Fruit fly (Drosophila melanogaster): ENCODE measurements around the gene Neto.

Gene Neto

DNA sequence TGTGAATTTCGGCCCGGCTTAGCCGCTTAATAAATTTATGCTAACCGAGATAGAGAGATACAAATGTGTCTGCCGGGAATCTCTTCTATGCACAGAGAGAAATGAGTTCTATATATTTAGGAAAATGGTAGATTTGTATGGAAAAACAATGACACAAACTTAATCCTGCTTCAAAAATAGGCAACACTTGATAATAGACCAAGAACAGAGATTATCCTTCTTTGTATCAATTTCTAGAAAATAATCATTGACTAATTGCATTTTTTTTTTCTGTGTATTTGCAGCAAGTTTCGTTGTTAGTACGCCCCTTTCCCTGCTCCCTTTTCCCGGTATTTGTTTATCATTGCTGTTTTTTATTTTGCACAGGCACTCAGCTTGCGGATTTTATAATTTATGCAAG, 93.7 kb downstream of the Neto start:
- TF ChIP-seq CG15710 (tag; optimal IDR thresholded peaks at IDR 0.05) = no peak
- no peak for TF ChIP-seq D1 (tag; optimal IDR thresholded peaks at IDR 0.05)
- no peak for TF ChIP-seq CG13204 (GFP tag; optimal IDR thresholded peaks at IDR 0.05)
- peak; percentile 9 for TF ChIP-seq CG34367 (tag; optimal IDR thresholded peaks at IDR 0.05)
- TF ChIP-seq CG9948 (tag; optimal IDR thresholded peaks at IDR 0.05) = peak; percentile 24
- TF ChIP-seq CG8159 (tag; optimal IDR thresholded peaks at IDR 0.05) = peak; percentile 1
- TF ChIP-seq CG14655 (GFP tag; optimal IDR thresholded peaks at IDR 0.05) = peak; percentile 25
- no peak for TF ChIP-seq CG10348 (GFP tag; IDR thresholded peaks at IDR 0.05)
- peak; percentile 26 for TF ChIP-seq CG17806 (tag; optimal IDR thresholded peaks at IDR 0.05)
- no peak for TF ChIP-seq Snoo (tag; optimal IDR thresholded peaks at IDR 0.05)
- TF ChIP-seq fd96Ca (GFP tag; IDR thresholded peaks at IDR 0.05) = no peak

DNA sequence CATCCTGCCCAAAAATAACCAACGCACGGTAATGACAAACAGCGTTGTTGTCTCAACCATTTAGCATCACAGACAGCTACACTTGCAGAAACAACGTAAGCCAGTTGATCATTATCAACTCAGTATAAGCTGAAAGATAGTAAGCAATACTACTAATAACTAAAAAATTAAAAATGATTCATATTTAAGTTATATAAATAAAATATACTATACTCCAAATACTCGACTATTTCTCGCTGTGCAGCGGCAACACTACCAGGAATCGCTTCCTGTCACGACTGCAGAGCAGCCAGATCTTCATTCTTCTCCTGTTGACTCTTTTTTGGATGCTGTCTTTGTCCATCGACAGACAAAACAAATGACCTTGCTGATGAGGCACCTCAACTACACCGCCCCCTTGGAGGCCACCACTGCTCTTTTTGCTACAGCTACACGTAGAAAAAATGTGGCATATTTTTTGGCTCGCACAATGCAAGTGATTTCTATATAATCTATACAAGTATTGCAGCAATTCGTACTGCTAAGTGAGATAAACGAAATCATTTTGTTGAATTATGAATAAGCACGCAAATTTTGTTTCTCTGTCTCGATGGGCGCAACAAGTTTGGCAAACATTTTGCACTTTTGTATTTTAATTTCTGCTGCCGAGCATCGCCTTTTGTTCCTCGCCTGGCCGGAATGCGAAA, 95.4 kb downstream of the Neto start:
- TF ChIP-seq CG9948 (tag; optimal IDR thresholded peaks at IDR 0.05) = peak; percentile 40
- peak; percentile 37 for TF ChIP-seq CG15710 (tag; optimal IDR thresholded peaks at IDR 0.05)
- no peak for TF ChIP-seq EcR (GFP tag; optimal IDR thresholded peaks at IDR 0.05)
- TF ChIP-seq CG8159 (tag; optimal IDR thresholded peaks at IDR 0.05) = peak; percentile 57
- peak; percentile 47; the same call in 1 of the 3 replicates for TF ChIP-seq CG4496 (GFP tag; IDR thresholded peaks at IDR 0.05)
- TF ChIP-seq CG13204 (GFP tag; optimal IDR thresholded peaks at IDR 0.05) = no peak
- peak; percentile 29 for TF ChIP-seq CG17806 (tag; optimal IDR thresholded peaks at IDR 0.05)
- TF ChIP-seq fd96Ca (GFP tag; IDR thresholded peaks at IDR 0.05) = no peak; the same call in 2 of the 3 replicates
- peak; percentile 19 for TF ChIP-seq CG34367 (tag; optimal IDR thresholded peaks at IDR 0.05)
- peak; percentile 28 for TF ChIP-seq CG14655 (GFP tag; optimal IDR thresholded peaks at IDR 0.05)
- TF ChIP-seq Ets98B (GFP tag; IDR thresholded peaks at IDR 0.05) = no peak
- TF ChIP-seq CG10348 (GFP tag; IDR thresholded peaks at IDR 0.05) = no peak
- peak; percentile 39 for TF ChIP-seq Pif1B (GFP tag; optimal IDR thresholded peaks at IDR 0.05)
- TF ChIP-seq CG8301 (tag; optimal IDR thresholded peaks at IDR 0.05) = peak; percentile 3
- no peak for TF ChIP-seq CG12605 (GFP tag; IDR thresholded peaks at IDR 0.05)
- peak; percentile 40 for TF ChIP-seq Snoo (tag; optimal IDR thresholded peaks at IDR 0.05)
- TF ChIP-seq CG32121 (GFP tag; IDR thresholded peaks at IDR 0.05) = no peak
- no peak for TF ChIP-seq gl (tag; optimal IDR thresholded peaks at IDR 0.05)
- TF ChIP-seq Pif1A (GFP tag; optimal IDR thresholded peaks at IDR 0.05) = peak; percentile 48
- TF ChIP-seq rn (GFP tag; IDR thresholded peaks at IDR 0.05) = no peak
- no peak for TF ChIP-seq D1 (tag; optimal IDR thresholded peaks at IDR 0.05)

DNA sequence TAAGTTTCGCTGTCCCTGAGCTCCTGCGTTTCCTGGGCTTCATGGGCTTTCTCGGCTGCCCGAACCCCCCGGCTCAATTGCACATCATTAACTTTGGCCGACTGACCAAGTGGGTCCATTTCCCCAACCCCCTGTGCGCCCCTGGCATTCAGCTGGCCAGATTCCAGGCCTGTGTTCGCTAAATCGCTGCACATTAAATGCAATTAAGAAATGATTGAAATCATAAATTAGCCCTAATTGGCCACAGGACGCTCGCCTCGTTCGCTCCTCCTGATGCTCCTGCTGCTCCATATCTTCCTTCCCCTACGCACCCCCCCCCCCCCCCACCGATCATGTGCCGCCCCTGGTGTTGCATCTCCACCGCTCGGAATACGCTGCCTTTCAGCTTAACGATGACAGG, 96.4 kb downstream of the Neto start:
- TF ChIP-seq CG12605 (GFP tag; IDR thresholded peaks at IDR 0.05) = no peak
- TF ChIP-seq CG8301 (tag; optimal IDR thresholded peaks at IDR 0.05) = no peak
- TF ChIP-seq CG8159 (tag; optimal IDR thresholded peaks at IDR 0.05) = no peak
- TF ChIP-seq CG14655 (GFP tag; optimal IDR thresholded peaks at IDR 0.05) = no peak
- no peak for TF ChIP-seq Pif1B (GFP tag; optimal IDR thresholded peaks at IDR 0.05)
- no peak for TF ChIP-seq D1 (tag; optimal IDR thresholded peaks at IDR 0.05)
- no peak for TF ChIP-seq fd96Ca (GFP tag; IDR thresholded peaks at IDR 0.05)
- no peak for TF ChIP-seq CG10348 (GFP tag; IDR thresholded peaks at IDR 0.05)
- no peak for TF ChIP-seq CG9948 (tag; optimal IDR thresholded peaks at IDR 0.05)
- TF ChIP-seq Snoo (tag; optimal IDR thresholded peaks at IDR 0.05) = no peak
- TF ChIP-seq EcR (GFP tag; optimal IDR thresholded peaks at IDR 0.05) = no peak
- no peak for TF ChIP-seq Ets98B (GFP tag; IDR thresholded peaks at IDR 0.05)
- TF ChIP-seq CG13204 (GFP tag; optimal IDR thresholded peaks at IDR 0.05) = no peak
- TF ChIP-seq CG17806 (tag; optimal IDR thresholded peaks at IDR 0.05) = no peak
- TF ChIP-seq Pif1A (GFP tag; optimal IDR thresholded peaks at IDR 0.05) = no peak

DNA sequence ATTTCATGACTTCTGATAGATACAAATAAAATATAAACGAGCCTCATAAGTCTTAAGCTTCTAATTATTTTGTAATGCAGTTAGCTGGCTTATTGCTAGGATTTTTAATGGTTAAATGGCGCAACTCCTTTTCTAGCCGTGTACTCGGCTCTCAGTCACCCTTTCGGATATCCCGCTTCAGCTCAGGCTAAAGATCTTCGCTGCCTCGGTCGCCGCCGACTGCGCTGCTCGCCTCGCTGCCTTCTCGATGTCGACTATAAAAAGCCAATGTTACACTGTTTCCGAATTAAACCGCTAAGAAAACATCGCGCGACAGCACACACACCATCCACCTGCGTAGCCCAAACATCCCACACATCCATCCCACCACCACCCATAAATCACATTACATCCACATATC, 97.6 kb downstream of the Neto start, which contains the start of gene Cpr12A:
TSS of gene Cpr12A (plus strand) at position 301 of the 400 bp plus-strand sequence.
- no peak for TF ChIP-seq gl (tag; optimal IDR thresholded peaks at IDR 0.05)
- no peak for TF ChIP-seq EcR (GFP tag; optimal IDR thresholded peaks at IDR 0.05)
- TF ChIP-seq Snoo (tag; optimal IDR thresholded peaks at IDR 0.05) = no peak
- TF ChIP-seq CG34367 (tag; optimal IDR thresholded peaks at IDR 0.05) = peak; percentile 13
- no peak for TF ChIP-seq Ets98B (GFP tag; IDR thresholded peaks at IDR 0.05)
- no peak for TF ChIP-seq CG13204 (GFP tag; optimal IDR thresholded peaks at IDR 0.05)
- TF ChIP-seq CG17806 (tag; optimal IDR thresholded peaks at IDR 0.05) = peak; percentile 10
- TF ChIP-seq CG14655 (GFP tag; optimal IDR thresholded peaks at IDR 0.05) = no peak
- peak; percentile 39 for TF ChIP-seq CG15710 (tag; optimal IDR thresholded peaks at IDR 0.05)
- TF ChIP-seq Pif1A (GFP tag; optimal IDR thresholded peaks at IDR 0.05) = no peak
- TF ChIP-seq CG4496 (GFP tag; IDR thresholded peaks at IDR 0.05) = no peak
- no peak for TF ChIP-seq rn (GFP tag; IDR thresholded peaks at IDR 0.05)
- TF ChIP-seq Pif1B (GFP tag; optimal IDR thresholded peaks at IDR 0.05) = no peak
- no peak for TF ChIP-seq CG8301 (tag; optimal IDR thresholded peaks at IDR 0.05)
- TF ChIP-seq CG8159 (tag; optimal IDR thresholded peaks at IDR 0.05) = peak; percentile 24
- TF ChIP-seq CG10348 (GFP tag; IDR thresholded peaks at IDR 0.05) = no peak
- TF ChIP-seq D1 (tag; optimal IDR thresholded peaks at IDR 0.05) = no peak
- TF ChIP-seq CG12605 (GFP tag; IDR thresholded peaks at IDR 0.05) = no peak
- TF ChIP-seq fd96Ca (GFP tag; IDR thresholded peaks at IDR 0.05) = no peak
- no peak for TF ChIP-seq CG32121 (GFP tag; IDR thresholded peaks at IDR 0.05)
- TF ChIP-seq CG9948 (tag; optimal IDR thresholded peaks at IDR 0.05) = peak; percentile 30

DNA sequence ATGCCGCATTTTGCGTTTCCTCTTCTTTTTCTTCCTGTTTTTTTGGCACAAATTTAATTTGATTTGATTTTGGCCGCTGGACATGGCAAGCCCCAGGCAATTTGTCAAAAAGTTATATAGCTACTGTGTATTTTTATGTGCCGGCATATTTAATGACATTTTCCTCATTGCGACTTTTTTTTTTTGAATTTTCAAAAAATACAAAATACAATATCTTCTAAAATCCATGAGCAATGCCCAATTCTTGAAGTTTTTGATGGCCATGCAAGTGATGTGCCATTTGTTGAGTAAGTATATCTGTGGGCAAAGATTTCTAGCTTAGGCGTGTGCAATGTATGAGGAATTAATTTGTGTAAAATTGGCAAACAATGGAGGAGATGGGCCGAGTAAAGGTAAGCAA, 110.0 kb downstream of the Neto start, which contains the start of gene CG11816:
TSS of gene CG11816 (minus strand) at position 101 of the 400 bp plus-strand sequence.
- no peak for TF ChIP-seq D1 (tag; optimal IDR thresholded peaks at IDR 0.05)
- TF ChIP-seq CG10348 (GFP tag; IDR thresholded peaks at IDR 0.05) = no peak
- no peak for TF ChIP-seq Pif1B (GFP tag; optimal IDR thresholded peaks at IDR 0.05)
- TF ChIP-seq CG34367 (tag; optimal IDR thresholded peaks at IDR 0.05) = no peak
- TF ChIP-seq rn (GFP tag; IDR thresholded peaks at IDR 0.05) = no peak
- TF ChIP-seq CG15710 (tag; optimal IDR thresholded peaks at IDR 0.05) = no peak
- no peak for TF ChIP-seq CG14655 (GFP tag; optimal IDR thresholded peaks at IDR 0.05)
- TF ChIP-seq CG4496 (GFP tag; IDR thresholded peaks at IDR 0.05) = no peak
- TF ChIP-seq CG32121 (GFP tag; IDR thresholded peaks at IDR 0.05) = no peak
- TF ChIP-seq Snoo (tag; optimal IDR thresholded peaks at IDR 0.05) = no peak
- TF ChIP-seq CG13204 (GFP tag; optimal IDR thresholded peaks at IDR 0.05) = no peak
- TF ChIP-seq CG8301 (tag; optimal IDR thresholded peaks at IDR 0.05) = no peak
- TF ChIP-seq fd96Ca (GFP tag; IDR thresholded peaks at IDR 0.05) = no peak
- TF ChIP-seq Ets98B (GFP tag; IDR thresholded peaks at IDR 0.05) = no peak
- no peak for TF ChIP-seq CG12605 (GFP tag; IDR thresholded peaks at IDR 0.05)
- TF ChIP-seq EcR (GFP tag; optimal IDR thresholded peaks at IDR 0.05) = no peak
- no peak for TF ChIP-seq CG9948 (tag; optimal IDR thresholded peaks at IDR 0.05)
- no peak for TF ChIP-seq CG8159 (tag; optimal IDR thresholded peaks at IDR 0.05)
- no peak for TF ChIP-seq Pif1A (GFP tag; optimal IDR thresholded peaks at IDR 0.05)
